Worm (Caenorhabditis elegans) whole organism, mixed stage, embryonic: ENCODE data around the gene K01A6.5.

Experiments used
- lin-13 ChIP-seq: fragments of 150-350 bp; optimal IDR thresholded peaks from 2 replicates; lab custom pipeline; 2014; ENCODE audit warnings: missing biosample characterization, missing genetic modification characterization
- nhr-2 ChIP-seq: fragments of 150-350 bp; optimal IDR thresholded peaks from 2 replicates; lab custom pipeline; 2014; ENCODE audit warnings: missing biosample characterization, missing genetic modification characterization
- pha-4 ChIP-seq: fragments of 150-350 bp; optimal IDR thresholded peaks from 2 replicates; lab custom pipeline; 2018; ENCODE audit warnings: missing biosample characterization, missing genetic modification reagents, missing genetic modification characterization

DNA sequence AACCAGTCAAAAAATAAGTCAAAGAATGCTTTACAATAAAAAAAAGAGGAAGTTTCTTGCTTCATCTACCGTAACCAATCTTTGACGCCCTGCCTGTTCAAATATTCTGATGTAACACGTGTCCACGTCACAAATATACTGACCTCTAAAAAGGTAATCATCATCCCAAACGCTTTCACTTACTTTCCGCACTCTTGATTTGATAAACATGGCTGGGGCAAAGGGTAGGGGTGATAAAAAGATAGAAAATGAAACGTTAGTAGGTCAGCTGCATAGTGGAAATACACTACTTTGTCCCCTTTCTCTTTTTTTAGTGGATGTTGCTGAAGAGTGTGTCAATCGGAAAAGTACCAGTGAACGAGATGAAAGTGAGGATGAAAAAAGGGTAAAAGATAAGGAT is 42.4 kb upstream of the K01A6.5 start:
- TF ChIP-seq nhr-2 (tag; lab: Kevin White, UChicago) (no peak), lin-13 (no peak), pha-4 (tag; lab: Kevin White, UChicago) (no peak)
